Fruit fly (Drosophila melanogaster): ENCODE measurements around the gene PolI.
A peak's percentile ranks its signal among the peaks of the same experiment; 100 is the strongest.

Gene PolI

dm6 chr3R:8224726-8225460, 8.4 kb upstream of the PolI start (continued):
- TF ChIP-seq CG6813 (GFP tag; optimal IDR thresholded peaks at IDR 0.05), result no peak
- peak; percentile 73 for TF ChIP-seq sens (GFP tag)
- TF ChIP-seq CG1024 (GFP tag; IDR thresholded peaks at IDR 0.05), result no peak
- TF ChIP-seq her (GFP tag; optimal IDR thresholded peaks at IDR 0.05), result no peak
- TF ChIP-seq CG4730 (GFP tag; IDR thresholded peaks at IDR 0.05), result no peak
- TF ChIP-seq ewg (GFP tag; optimal IDR thresholded peaks at IDR 0.05), result no peak
- peak; percentile 15 for TF ChIP-seq Asciz (GFP tag; optimal IDR thresholded peaks at IDR 0.05)
- TF ChIP-seq trem (tag; optimal IDR thresholded peaks at IDR 0.05), result peak; percentile 16
- no peak for TF ChIP-seq usp (GFP tag; optimal IDR thresholded peaks at IDR 0.05)
- no peak for TF ChIP-seq CG14860 (GFP tag; IDR thresholded peaks at IDR 0.05; ENCODE audit: partially characterized antibody)
- TF ChIP-seq CG12155 (GFP tag; optimal IDR thresholded peaks at IDR 0.05), result no peak
- no peak for TF ChIP-seq ci (GFP tag; IDR thresholded peaks at IDR 0.05)
- TF ChIP-seq tio (GFP tag; optimal IDR thresholded peaks at IDR 0.05), result no peak
- TF ChIP-seq danr (GFP tag; IDR thresholded peaks at IDR 0.05), result no peak
- no peak for TF ChIP-seq CG7745 (tag; optimal IDR thresholded peaks at IDR 0.05)
- no peak for TF ChIP-seq croc (GFP tag; conservative IDR thresholded peaks at IDR 0.05)
- TF ChIP-seq Ada2b (GFP tag; IDR thresholded peaks at IDR 0.05), result no peak
- TF ChIP-seq Xbp1 (GFP tag; optimal IDR thresholded peaks at IDR 0.05), result no peak
- TF ChIP-seq bcd (GFP tag; optimal IDR thresholded peaks at IDR 0.05), result no peak
- no peak for TF ChIP-seq NfI (GFP tag; optimal IDR thresholded peaks at IDR 0.05)
- TF ChIP-seq btn (GFP tag; optimal IDR thresholded peaks at IDR 0.05), result no peak
- no peak for TF ChIP-seq p53 (GFP tag; optimal IDR thresholded peaks at IDR 0.05)
- TF ChIP-seq CG33557 (GFP tag; optimal IDR thresholded peaks at IDR 0.05), result no peak
- peak; percentile 39; the same call in 1 of the 2 replicates for TF ChIP-seq CG31441 (GFP tag; IDR thresholded peaks at IDR 0.05)
- TF ChIP-seq CG17186 (GFP tag; optimal IDR thresholded peaks at IDR 0.05), result no peak
- TF ChIP-seq vfl (GFP tag; optimal IDR thresholded peaks at IDR 0.05), result no peak
- no peak for TF ChIP-seq kni (GFP tag; optimal IDR thresholded peaks at IDR 0.05)
- TF ChIP-seq shn (GFP tag; optimal IDR thresholded peaks at IDR 0.05), result no peak
- TF ChIP-seq Side (GFP tag; optimal IDR thresholded peaks at IDR 0.05), result no peak
- TF ChIP-seq CG10543 (GFP tag; optimal IDR thresholded peaks at IDR 0.05), result no peak
- TF ChIP-seq CG34376 (GFP tag; optimal IDR thresholded peaks at IDR 0.05), result no peak
- no peak for TF ChIP-seq seq (GFP tag; IDR thresholded peaks at IDR 0.05)
- no peak for TF ChIP-seq Meics (GFP tag; optimal IDR thresholded peaks at IDR 0.05)
- no peak for TF ChIP-seq CG3847 (GFP tag; IDR thresholded peaks at IDR 0.05)
- no peak for TF ChIP-seq Awh (GFP tag; IDR thresholded peaks at IDR 0.05)
- no peak for TF ChIP-seq crol (GFP tag; IDR thresholded peaks at IDR 0.05)
- no peak for TF ChIP-seq CG18764 (GFP tag; optimal IDR thresholded peaks at IDR 0.05)
- TF ChIP-seq CG7987 (GFP tag; optimal IDR thresholded peaks at IDR 0.05), result no peak
- no peak for TF ChIP-seq CG11398 (GFP tag; optimal IDR thresholded peaks at IDR 0.05)
- no peak for TF ChIP-seq NC2β (GFP tag; optimal IDR thresholded peaks at IDR 0.05)
- peak; percentile 12 for TF ChIP-seq nmo (GFP tag; optimal IDR thresholded peaks at IDR 0.05)
- no peak for TF ChIP-seq cas (GFP tag; IDR thresholded peaks at IDR 0.05)
- no peak for TF ChIP-seq CG18011 (GFP tag; optimal IDR thresholded peaks at IDR 0.05)
- TF ChIP-seq CG1529 (GFP tag; optimal IDR thresholded peaks at IDR 0.05), result no peak
- TF ChIP-seq Hey (tag; optimal IDR thresholded peaks at IDR 0.05), result no peak
- no peak for TF ChIP-seq dan (GFP tag; IDR thresholded peaks at IDR 0.05)
- no peak for TF ChIP-seq CG6791 (GFP tag; IDR thresholded peaks at IDR 0.05; ENCODE audit: partially characterized antibody)
- TF ChIP-seq NK7.1 (GFP tag; optimal IDR thresholded peaks at IDR 0.05), result no peak
- TF ChIP-seq ham (GFP tag; IDR thresholded peaks at IDR 0.05), result no peak
- TF ChIP-seq CG7357 (GFP tag; IDR thresholded peaks at IDR 0.05), result no peak
- TF ChIP-seq CG14050 (GFP tag; IDR thresholded peaks at IDR 0.05), result no peak
